Fruit fly (Drosophila melanogaster) whole organism, embryonic: Measurements from ENCODE around the gene Iru.

Experiments
- Asciz ChIP-seq: fragments of 200-800 bp; sonication (Bioruptor generic); optimal IDR thresholded peaks from 2 replicates; lab custom pipeline; 2017; ENCODE audit warnings: missing biosample characterization, mild to moderate bottlenecking, missing genetic modification characterization, missing genetic modification reagents
- BEAF-32 ChIP-seq: fragments of 200-800 bp; sonication (Bioruptor generic); optimal IDR thresholded peaks from 3 replicates; lab custom pipeline; 2017; ENCODE audit warnings: missing biosample characterization, missing genetic modification characterization, mild to moderate bottlenecking, moderate library complexity, missing genetic modification reagents
- CG10267 ChIP-seq: fragments of 200-800 bp; sonication (Bioruptor generic); optimal IDR thresholded peaks from 2 replicates; lab custom pipeline; 2018; ENCODE audit warnings: missing biosample characterization, mild to moderate bottlenecking, missing genetic modification characterization, moderate library complexity
- CG10654 ChIP-seq: fragments of 200-800 bp; sonication (Bioruptor generic); optimal IDR thresholded peaks from 2 replicates; lab custom pipeline; 2016; ENCODE audit warnings: missing biosample characterization, missing genetic modification characterization
- CG11093 ChIP-seq: fragments of 200-800 bp; sonication (Bioruptor generic); IDR thresholded peaks from 3 replicates; pipeline ENCODE4 v1.3.6; 2022; ENCODE audit warnings: missing biosample characterization, missing genetic modification characterization
- CG11398 ChIP-seq: fragments of 200-800 bp; sonication (Bioruptor generic); optimal IDR thresholded peaks from 2 replicates; lab custom pipeline; 2016; ENCODE audit warnings: missing biosample characterization, missing genetic modification characterization
- CG11456 ChIP-seq: fragments of 200-800 bp; sonication (Bioruptor generic); IDR thresholded peaks from 3 replicates; pipeline ENCODE4 v1.3.6; 2022; ENCODE audit warnings: missing biosample characterization, missing genetic modification characterization
- CG12299 ChIP-seq: fragments of 200-800 bp; sonication (Bioruptor generic); optimal IDR thresholded peaks from 2 replicates; lab custom pipeline; 2018; ENCODE audit warnings: missing biosample characterization, mild to moderate bottlenecking, missing genetic modification characterization
- CG12769 ChIP-seq: fragments of 200-800 bp; sonication (Bioruptor generic); optimal IDR thresholded peaks from 2 replicates; lab custom pipeline; 2019; ENCODE audit warnings: missing biosample characterization, mild to moderate bottlenecking, missing genetic modification characterization, moderate library complexity
- CG14965 ChIP-seq: fragments of 200-800 bp; sonication (Bioruptor generic); optimal IDR thresholded peaks from 2 replicates; lab custom pipeline; 2016; ENCODE audit warnings: missing biosample characterization, missing genetic modification characterization, borderline replicate concordance
- CG1647 ChIP-seq: fragments of 200-800 bp; sonication (Bioruptor generic); optimal IDR thresholded peaks from 3 replicates; lab custom pipeline; 2016; ENCODE audit warnings: missing biosample characterization, missing genetic modification characterization
- CG30431 ChIP-seq: fragments of 200-800 bp; sonication (Bioruptor generic); optimal IDR thresholded peaks from 2 replicates; lab custom pipeline; 2017; ENCODE audit warnings: missing biosample characterization, missing genetic modification characterization
- CG4404 ChIP-seq: fragments of 200-800 bp; sonication (Bioruptor generic); IDR thresholded peaks from 2 replicates; pipeline ENCODE4 v1.3.6; 2022; ENCODE audit warnings: missing biosample characterization, missing genetic modification characterization
- CG4707 ChIP-seq: fragments of 200-800 bp; sonication (Bioruptor generic); optimal IDR thresholded peaks from 2 replicates; lab custom pipeline; 2018; ENCODE audit warnings: missing biosample characterization, mild to moderate bottlenecking, missing genetic modification characterization, moderate library complexity
- CG5180 ChIP-seq: fragments of 200-800 bp; sonication (Bioruptor generic); optimal IDR thresholded peaks from 3 replicates; lab custom pipeline; 2017; ENCODE audit warnings: missing biosample characterization, missing genetic modification characterization, mild to moderate bottlenecking, moderate library complexity, missing genetic modification reagents
- CG6254 ChIP-seq: fragments of 200-800 bp; sonication (Bioruptor generic); optimal IDR thresholded peaks from 3 replicates; lab custom pipeline; 2017; ENCODE audit warnings: mild to moderate bottlenecking, missing biosample characterization, missing genetic modification reagents, missing genetic modification characterization
- CG8290 ChIP-seq, 3 experiments: fragments of 200-800 bp; sonication (Bioruptor generic); optimal IDR thresholded peaks; 2 replicates each; lab custom pipeline; 2016 to 2019; ENCODE audit warnings: missing biosample characterization in 3 of 3, missing genetic modification characterization in 3 of 3, mild to moderate bottlenecking in 2 of 3, moderate library complexity in 1 of 3
- CG8944 ChIP-seq: fragments of 200-800 bp; sonication (Bioruptor generic); optimal IDR thresholded peaks from 3 replicates; lab custom pipeline; 2016; ENCODE audit warnings: missing biosample characterization, missing genetic modification characterization
- Camta ChIP-seq: fragments of 200-800 bp; sonication (Bioruptor generic); optimal IDR thresholded peaks from 2 replicates; lab custom pipeline; 2016; ENCODE audit warnings: missing biosample characterization, missing genetic modification characterization
- Chrac-16 ChIP-seq: fragments of 200-800 bp; sonication (Bioruptor generic); optimal IDR thresholded peaks from 3 replicates; lab custom pipeline; 2016; ENCODE audit warnings: missing biosample characterization, missing genetic modification characterization
- D19A ChIP-seq: fragments of 200-800 bp; optimal IDR thresholded peaks from 3 replicates; lab custom pipeline; 2019; ENCODE audit warnings: missing biosample characterization, mild to moderate bottlenecking, missing genetic modification characterization, moderate library complexity
- D19B ChIP-seq: fragments of 200-800 bp; sonication (Bioruptor generic); optimal IDR thresholded peaks from 2 replicates; lab custom pipeline; 2017; ENCODE audit warnings: missing biosample characterization, mild to moderate bottlenecking, missing genetic modification characterization
- Deaf1 ChIP-seq: fragments of 200-800 bp; optimal IDR thresholded peaks from 3 replicates; lab custom pipeline; 2019; ENCODE audit warnings: missing biosample characterization, mild to moderate bottlenecking, missing genetic modification characterization, moderate library complexity
- E2f2 ChIP-seq: fragments of 200-800 bp; sonication (Bioruptor generic); IDR thresholded peaks from 2 replicates; pipeline ENCODE4 v1.3.6; 2022; ENCODE audit warnings: missing biosample characterization, missing genetic modification characterization
- Hr3 ChIP-seq: fragments of 200-800 bp; sonication (Bioruptor generic); optimal IDR thresholded peaks from 3 replicates; lab custom pipeline; 2016; ENCODE audit warnings: missing biosample characterization, missing genetic modification characterization
- Hr78 ChIP-seq, 2 experiments: fragments of 200-800 bp in 1 of 2; fragments of >200 bp in 1 of 2; sonication (Bioruptor generic) in 1 of 2; optimal IDR thresholded peaks; 2 replicates each; lab custom pipeline; 2017 to 2019; ENCODE audit warnings: missing biosample characterization in 2 of 2, missing genetic modification characterization in 2 of 2, mild to moderate bottlenecking in 1 of 2, moderate library complexity in 1 of 2
- Med ChIP-seq: fragments of 200-800 bp; sonication (Bioruptor generic); peaks from one replicate; lab custom pipeline; 2016; ENCODE audit warnings: missing biosample characterization, missing genetic modification characterization, mild to moderate bottlenecking, inconsistent platforms, moderate library complexity
- Sin3A ChIP-seq: fragments of >200 bp; optimal IDR thresholded peaks from 2 replicates; lab custom pipeline; 2018
- Taf1 ChIP-seq: fragments of 200-800 bp; sonication (Bioruptor generic); IDR thresholded peaks from 2 replicates; pipeline ENCODE4 v1.3.6; 2022; ENCODE audit warnings: missing biosample characterization, missing genetic modification characterization
- bcd ChIP-seq: fragments of 200-800 bp; sonication (Bioruptor generic); optimal IDR thresholded peaks from 2 replicates; lab custom pipeline; 2017; ENCODE audit warnings: missing biosample characterization, mild to moderate bottlenecking, missing genetic modification characterization
- bigmax ChIP-seq: fragments of 200-800 bp; sonication (Bioruptor generic); optimal IDR thresholded peaks from 2 replicates; lab custom pipeline; 2018; ENCODE audit warnings: missing biosample characterization, mild to moderate bottlenecking, missing genetic modification characterization
- cad ChIP-seq: fragments of >200 bp; optimal IDR thresholded peaks from 2 replicates; lab custom pipeline; 2017; ENCODE audit warnings: missing biosample characterization, missing genetic modification characterization
- chinmo ChIP-seq: fragments of 200-800 bp; sonication (Bioruptor generic); IDR thresholded peaks from 4 replicates; pipeline ENCODE4 v1.3.6; 2022; ENCODE audit warnings: missing biosample characterization, missing genetic modification characterization; ENCODE audit not compliant: partially characterized antibody
- corto ChIP-seq: fragments of 200-800 bp; sonication (Bioruptor generic); optimal IDR thresholded peaks from 2 replicates; lab custom pipeline; 2016; ENCODE audit warnings: missing biosample characterization, mild to moderate bottlenecking, missing genetic modification characterization, moderate library complexity
- crp ChIP-seq, 2 experiments: fragments of 200-800 bp; sonication (Bioruptor generic); optimal IDR thresholded peaks; 2 replicates in 1 of 2; 3 replicates in 1 of 2; lab custom pipeline; 2017; ENCODE audit warnings: missing biosample characterization in 2 of 2, missing genetic modification characterization in 2 of 2, mild to moderate bottlenecking in 1 of 2, moderate library complexity in 1 of 2
- ems ChIP-seq: fragments of 200-800 bp; sonication (Bioruptor generic); optimal IDR thresholded peaks from 3 replicates; lab custom pipeline; 2016; ENCODE audit warnings: missing biosample characterization, missing genetic modification characterization
- fd3F ChIP-seq: fragments of 200-800 bp; sonication (Bioruptor generic); optimal IDR thresholded peaks from 2 replicates; lab custom pipeline; 2018; ENCODE audit warnings: missing biosample characterization, mild to moderate bottlenecking, missing genetic modification characterization, moderate library complexity
- jumu ChIP-seq: fragments of 200-800 bp; sonication (Bioruptor generic); optimal IDR thresholded peaks from 3 replicates; lab custom pipeline; 2016; ENCODE audit warnings: missing biosample characterization, missing genetic modification characterization
- kah ChIP-seq: fragments of 200-800 bp; sonication (Bioruptor generic); optimal IDR thresholded peaks from 2 replicates; lab custom pipeline; 2018; ENCODE audit warnings: missing biosample characterization, mild to moderate bottlenecking, missing genetic modification characterization
- lbe ChIP-seq: fragments of 200-800 bp; sonication (Bioruptor generic); optimal IDR thresholded peaks from 2 replicates; lab custom pipeline; 2016; ENCODE audit warnings: missing biosample characterization, mild to moderate bottlenecking, missing genetic modification characterization
- p53 ChIP-seq: fragments of 200-800 bp; sonication (Bioruptor generic); optimal IDR thresholded peaks from 2 replicates; lab custom pipeline; 2016; ENCODE audit warnings: missing biosample characterization, missing genetic modification characterization
- pita ChIP-seq: fragments of 200-800 bp; sonication (Bioruptor generic); optimal IDR thresholded peaks from 2 replicates; lab custom pipeline; 2017; ENCODE audit warnings: missing biosample characterization, mild to moderate bottlenecking, missing genetic modification characterization
- repo ChIP-seq: fragments of 200-800 bp; sonication (Bioruptor generic); optimal IDR thresholded peaks from 2 replicates; lab custom pipeline; 2016; ENCODE audit warnings: missing biosample characterization, missing genetic modification characterization
- sd ChIP-seq: fragments of 200-800 bp; sonication (Bioruptor generic); optimal IDR thresholded peaks from 3 replicates; lab custom pipeline; 2018; ENCODE audit warnings: missing biosample characterization, mild to moderate bottlenecking, missing genetic modification characterization, moderate library complexity
- sim ChIP-seq: fragments of 200-800 bp; sonication (Bioruptor generic); IDR thresholded peaks from 2 replicates; pipeline ENCODE4 v1.3.6; 2022; ENCODE audit warnings: missing biosample characterization, missing genetic modification characterization
- sima ChIP-seq: fragments of 200-800 bp; sonication (Bioruptor generic); optimal IDR thresholded peaks from 2 replicates; lab custom pipeline; 2016; ENCODE audit warnings: missing biosample characterization, missing genetic modification characterization
- slou ChIP-seq: fragments of 200-800 bp; sonication (Bioruptor generic); optimal IDR thresholded peaks from 3 replicates; lab custom pipeline; 2016; ENCODE audit warnings: missing biosample characterization, missing genetic modification characterization
- sob ChIP-seq: fragments of 200-800 bp; sonication (Bioruptor generic); IDR thresholded peaks from 2 replicates; pipeline ENCODE4 v1.3.6; 2022; ENCODE audit warnings: missing biosample characterization, missing genetic modification characterization
- sug ChIP-seq: fragments of 200-800 bp; optimal IDR thresholded peaks from 2 replicates; lab custom pipeline; 2019; ENCODE audit warnings: missing biosample characterization, mild to moderate bottlenecking, missing genetic modification characterization, moderate library complexity
- vvl ChIP-seq: fragments of 200-800 bp; sonication (Bioruptor generic); IDR thresholded peaks from 2 replicates; pipeline ENCODE4 v1.3.6; 2022; ENCODE audit warnings: missing biosample characterization, missing genetic modification characterization
- z ChIP-seq: fragments of 200-800 bp; sonication (Bioruptor generic); IDR thresholded peaks from 3 replicates; pipeline ENCODE4 v1.3.6; 2022; ENCODE audit warnings: missing biosample characterization, missing genetic modification characterization
- zen ChIP-seq: fragments of 200-800 bp; sonication (Bioruptor generic); optimal IDR thresholded peaks from 3 replicates; lab custom pipeline; 2018; ENCODE audit warnings: missing biosample characterization, mild to moderate bottlenecking, missing genetic modification characterization, moderate library complexity
- zf30C ChIP-seq: fragments of 200-800 bp; sonication (Bioruptor generic); optimal IDR thresholded peaks from 3 replicates; lab custom pipeline; 2018; ENCODE audit warnings: missing biosample characterization, mild to moderate bottlenecking, missing genetic modification characterization

The Iru gene

DNA sequence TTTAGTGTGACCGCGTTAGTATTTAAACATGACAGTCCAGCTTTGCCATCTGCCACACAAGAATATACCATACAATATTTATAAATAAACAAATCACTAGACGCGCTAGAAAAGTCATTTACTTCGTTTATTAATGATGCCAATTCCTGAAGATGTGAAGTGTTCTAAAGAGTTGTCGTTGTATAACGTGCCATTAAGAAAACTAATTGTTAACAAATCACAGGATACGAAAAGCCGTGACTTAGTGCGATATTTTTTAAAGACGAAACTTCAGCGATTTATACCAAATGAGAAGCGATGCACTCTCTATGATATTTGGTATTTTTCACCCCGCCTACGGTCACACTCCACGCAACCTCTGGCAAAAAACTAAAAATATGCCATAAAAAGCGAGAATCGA, 33.2 kb downstream of the Iru start, which contains the start of gene neur (continued):
- TF ChIP-seq chinmo (GFP tag; lab: Robert Waterston, UW) (0 out of 4 replicates have a peak, but pooled peaks have one; percentile 66), CG11093 (GFP tag; lab: Robert Waterston, UW) (no peak), p53 (GFP tag; lab: Kevin White, UChicago) (no peak), CG12299 (tag; lab: Kevin White, UChicago) (no peak), CG4404 (GFP tag; lab: Robert Waterston, UW) (no peak), E2f2 (GFP tag; lab: Robert Waterston, UW) (0 out of 2 replicates have a peak, but pooled peaks have one; percentile 13), D19B (GFP tag; lab: Kevin White, UChicago) (no peak), bigmax (GFP tag; lab: Kevin White, UChicago) (no peak), fd3F (no peak), CG4707 (GFP tag; lab: Kevin White, UChicago) (no peak), Camta (GFP tag; lab: Kevin White, UChicago) (no peak), cad (no peak), D19A (tag; lab: Kevin White, UChicago) (no peak), corto (no peak), Hr3 (no peak), CG30431 (GFP tag; lab: Kevin White, UChicago) (no peak), CG1647 (GFP tag; lab: Kevin White, UChicago) (no peak), zen (tag; lab: Kevin White, UChicago) (peak; percentile 11), CG5180 (no peak), pita (GFP tag; lab: Kevin White, UChicago) (no peak), CG11456 (GFP tag; lab: Robert Waterston, UW) (no peak), Sin3A (lab: Kevin White, UChicago) (peak; percentile 88), Chrac-16 (no peak), CG11398 (no peak), CG10267 (tag; lab: Kevin White, UChicago) (peak; percentile 55), bcd (GFP tag; lab: Kevin White, UChicago) (peak; percentile 58), Asciz (GFP tag; lab: Kevin White, UChicago) (no peak), crp (GFP tag; optimal IDR thresholded peaks at IDR 0.05; lab: Kevin White, UChicago) (peak in 1 of 2 experiments; percentile 61), sim (GFP tag; lab: Robert Waterston, UW) (no peak), Taf1 (no peak), vvl (GFP tag; lab: Robert Waterston, UW) (no peak; the same call in 1 of the 2 replicates), sob (GFP tag; lab: Robert Waterston, UW) (no peak), Deaf1 (peak; percentile 26), ems (no peak), CG6254 (GFP tag; lab: Kevin White, UChicago) (no peak), jumu (GFP tag; lab: Kevin White, UChicago) (peak; percentile 13), z (no peak), CG8944 (GFP tag; lab: Kevin White, UChicago) (no peak), lbe (no peak)

DNA sequence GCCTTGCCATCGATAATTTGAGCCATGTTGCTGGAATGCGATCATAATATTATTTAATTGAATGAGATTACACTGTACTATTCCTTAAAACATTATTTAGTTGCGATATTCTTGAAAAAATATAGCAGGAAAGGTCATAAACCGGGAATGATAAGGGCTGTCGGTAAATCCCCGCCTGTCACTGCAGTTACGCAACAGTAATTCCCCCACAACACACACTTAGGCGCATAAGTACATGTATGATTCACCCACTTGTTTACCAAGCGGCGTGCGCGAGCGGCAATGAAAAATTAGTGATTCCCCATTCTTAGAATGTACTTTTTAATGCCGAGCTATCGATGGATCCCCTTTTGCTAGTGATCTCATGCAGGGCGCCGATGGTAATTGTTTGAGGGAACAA, 37.4 kb downstream of the Iru start:
- TF ChIP-seq CG12769 (tag; lab: Kevin White, UChicago) (peak; percentile 36), sug (tag; lab: Kevin White, UChicago) (peak; percentile 25), Hr78 (GFP tag; optimal IDR thresholded peaks at IDR 0.05; lab: Kevin White, UChicago) (no peak), sima (no peak), sd (tag; lab: Kevin White, UChicago) (peak; percentile 46), repo (GFP tag; lab: Kevin White, UChicago) (no peak), Taf1 (no peak), kah (GFP tag; lab: Kevin White, UChicago) (peak; percentile 50), CG10654 (no peak), slou (GFP tag; lab: Kevin White, UChicago) (no peak), zf30C (GFP tag; lab: Kevin White, UChicago) (no peak), CG14965 (GFP tag; lab: Kevin White, UChicago) (no peak), Med (GFP tag; lab: Kevin White, UChicago) (peak; percentile 44), BEAF-32 (peak; percentile 1), CG8290 (GFP tag; optimal IDR thresholded peaks at IDR 0.05; lab: Kevin White, UChicago) (no peak), CG8290 (tag; optimal IDR thresholded peaks at IDR 0.05; lab: Kevin White, UChicago) (peak in 1 of 2 experiments; percentile 9)
